Worm (Caenorhabditis elegans) whole organism, young adult: Measurements from ENCODE around the gene jmjd-3.1.

Experiments
- B0035.1 ChIP-seq: sonication (generic microtip); optimal IDR thresholded peaks from 2 replicates; lab custom pipeline; 2016; ENCODE audit warnings: missing genetic modification characterization, mild to moderate bottlenecking, missing compliant biosample characterization, missing genotype, missing genetic modification reagents
- B0261.1 ChIP-seq: sonication (generic microtip); optimal IDR thresholded peaks from 2 replicates; lab custom pipeline; 2016; ENCODE audit warnings: mild to moderate bottlenecking, missing genetic modification characterization, moderate library complexity, missing compliant biosample characterization
- C06A6.2 ChIP-seq: fragments of 200-800 bp; sonication (Bioruptor generic); conservative IDR thresholded peaks from 2 replicates; pipeline ENCODE4 v1.3.6; 2022; ENCODE audit warnings: missing genetic modification characterization, missing compliant biosample characterization
- C17E4.6 ChIP-seq: fragments of 200-800 bp; sonication (Bioruptor generic); IDR thresholded peaks from 2 replicates; pipeline ENCODE4 v1.3.6; 2022; ENCODE audit warnings: missing genetic modification reagents, missing genetic modification characterization, missing compliant biosample characterization
- D2030.7 ChIP-seq: fragments of 200-800 bp; sonication (Bioruptor generic); IDR thresholded peaks from 2 replicates; pipeline ENCODE4 v1.3.6; 2022; ENCODE audit warnings: missing genetic modification reagents, missing genetic modification characterization, missing compliant biosample characterization
- F55B11.4 ChIP-seq: sonication (generic microtip); optimal IDR thresholded peaks from 2 replicates; lab custom pipeline; 2016; ENCODE audit warnings: missing compliant biosample characterization, missing genetic modification characterization, borderline replicate concordance; ENCODE audit not compliant: insufficient read depth
- F57A8.1 ChIP-seq: fragments of 200-800 bp; sonication (Bioruptor generic); optimal IDR thresholded peaks from 2 replicates; lab custom pipeline; 2018; ENCODE audit warnings: mild to moderate bottlenecking, missing genetic modification characterization, moderate library complexity, missing compliant biosample characterization
- F57C9.4 ChIP-seq: sonication (generic microtip); optimal IDR thresholded peaks from 2 replicates; lab custom pipeline; 2017; ENCODE audit warnings: mild to moderate bottlenecking, missing genetic modification characterization, missing compliant biosample characterization
- Y53G8AR.9 ChIP-seq: fragments of 200-800 bp; sonication (Bioruptor generic); conservative IDR thresholded peaks from 2 replicates; pipeline ENCODE4 v1.3.6; 2022; ENCODE audit warnings: missing genetic modification reagents, missing genetic modification characterization, missing compliant biosample characterization
- Y67H2A.10 ChIP-seq: fragments of 200-800 bp; sonication (Bioruptor generic); conservative IDR thresholded peaks from 2 replicates; pipeline ENCODE4 v1.3.6; 2022; ENCODE audit warnings: missing genetic modification reagents, missing genetic modification characterization, missing compliant biosample characterization
- ZK185.1 ChIP-seq: sonication (generic microtip); optimal IDR thresholded peaks from 2 replicates; lab custom pipeline; 2016; ENCODE audit warnings: mild to moderate bottlenecking, missing genetic modification characterization, missing compliant biosample characterization; ENCODE audit not compliant: poor library complexity, severe bottlenecking
- ama-1 ChIP-seq, 3 experiments: fragments of 150-350 bp in 1 of 3; sonication (generic microtip) in 2 of 3; optimal IDR thresholded peaks; 2 replicates each; lab custom pipeline; 2014 to 2018; ENCODE audit warnings: missing biosample characterization in 2 of 3, missing genetic modification characterization in 2 of 3, missing genetic modification reagents in 2 of 3
- aptf-2 ChIP-seq: fragments of 200-800 bp; sonication (Bioruptor generic); conservative IDR thresholded peaks from 2 replicates; pipeline ENCODE4 v1.3.6; 2022; ENCODE audit warnings: missing genetic modification reagents, missing genetic modification characterization, missing compliant biosample characterization
- attf-5 ChIP-seq: fragments of 200-800 bp; sonication (Bioruptor generic); optimal IDR thresholded peaks from 2 replicates; lab custom pipeline; 2018; ENCODE audit warnings: mild to moderate bottlenecking, missing genetic modification characterization, missing compliant biosample characterization
- cebp-2 ChIP-seq: fragments of 200-800 bp; sonication (Bioruptor generic); IDR thresholded peaks from 2 replicates; pipeline ENCODE4 v1.3.6; 2022; ENCODE audit warnings: missing genetic modification characterization, missing compliant biosample characterization
- ceh-100 ChIP-seq: fragments of 200-800 bp; sonication (Bioruptor generic); IDR thresholded peaks from 2 replicates; pipeline ENCODE4 v1.3.6; 2022; ENCODE audit warnings: missing genetic modification reagents, missing genetic modification characterization, missing compliant biosample characterization
- die-1 ChIP-seq: sonication (generic microtip); optimal IDR thresholded peaks from 2 replicates; lab custom pipeline; 2016; ENCODE audit warnings: missing genotype, mild to moderate bottlenecking, missing genetic modification characterization, missing compliant biosample characterization
- dpl-1 ChIP-seq: fragments of 150-350 bp; optimal IDR thresholded peaks from 2 replicates; lab custom pipeline; 2014; ENCODE audit warnings: missing biosample characterization, missing genetic modification reagents, missing genetic modification characterization
- ekl-4 ChIP-seq: fragments of 200-800 bp; sonication (Bioruptor generic); IDR thresholded peaks from 2 replicates; pipeline ENCODE4 v1.3.6; 2022; ENCODE audit warnings: missing genetic modification reagents, missing genetic modification characterization, missing compliant biosample characterization
- gei-17 ChIP-seq: fragments of 200-800 bp; sonication (Bioruptor generic); optimal IDR thresholded peaks from 2 replicates; lab custom pipeline; 2018; ENCODE audit warnings: mild to moderate bottlenecking, missing genetic modification characterization, missing compliant biosample characterization
- him-1 ChIP-seq: sonication (generic microtip); optimal IDR thresholded peaks from 2 replicates; lab custom pipeline; 2016; ENCODE audit warnings: missing genotype, missing genetic modification reagents, missing genetic modification characterization, missing compliant biosample characterization
- hlh-12 ChIP-seq: sonication (generic microtip); optimal IDR thresholded peaks from 2 replicates; lab custom pipeline; 2016; ENCODE audit warnings: missing genetic modification characterization, missing compliant biosample characterization
- hmg-1.2 ChIP-seq: fragments of 200-800 bp; sonication (Bioruptor generic); IDR thresholded peaks from 2 replicates; pipeline ENCODE4 v1.3.6; 2022; ENCODE audit warnings: missing genetic modification reagents, missing genetic modification characterization, missing compliant biosample characterization
- hmg-20 ChIP-seq: fragments of 200-800 bp; sonication (Bioruptor generic); IDR thresholded peaks from 2 replicates; pipeline ENCODE4 v1.3.6; 2022; ENCODE audit warnings: missing genetic modification reagents, missing genetic modification characterization, missing compliant biosample characterization
- hsf-1 ChIP-seq: fragments of 200-800 bp; sonication (Bioruptor generic); IDR thresholded peaks from 2 replicates; pipeline ENCODE4 v1.3.6; 2022; ENCODE audit warnings: missing genetic modification reagents, missing genetic modification characterization, missing compliant biosample characterization
- lag-1 ChIP-seq: fragments of 200-800 bp; sonication (Bioruptor generic); IDR thresholded peaks from 2 replicates; pipeline ENCODE4 v1.3.6; 2022; ENCODE audit warnings: missing genetic modification reagents, missing genetic modification characterization, missing compliant biosample characterization
- let-607 ChIP-seq, 2 experiments: fragments of 200-800 bp in 1 of 2; sonication (Bioruptor generic) in 1 of 2; sonication (generic microtip) in 1 of 2; optimal IDR thresholded peaks; 2 replicates each; lab custom pipeline; 2016 to 2018; ENCODE audit warnings: mild to moderate bottlenecking in 2 of 2, missing compliant biosample characterization in 2 of 2, missing genetic modification characterization in 2 of 2, moderate library complexity in 2 of 2, missing genotype in 1 of 2
- lin-35 ChIP-seq, 3 experiments: fragments of 150-350 bp in 2 of 3; sonication (generic microtip) in 1 of 3; optimal IDR thresholded peaks; 2 replicates each; lab custom pipeline; 2014 to 2018; ENCODE audit warnings: missing biosample characterization in 3 of 3, missing genetic modification characterization in 3 of 3, missing genetic modification reagents in 3 of 3
- madf-8 ChIP-seq: fragments of 200-800 bp; sonication (Bioruptor generic); conservative IDR thresholded peaks from 2 replicates; pipeline ENCODE4 v1.3.6; 2022; ENCODE audit warnings: missing genetic modification reagents, missing genetic modification characterization, missing compliant biosample characterization
- nfya-2 ChIP-seq: fragments of 200-800 bp; sonication (Bioruptor generic); IDR thresholded peaks from 2 replicates; pipeline ENCODE4 v1.3.6; 2022; ENCODE audit warnings: missing genetic modification reagents, missing genetic modification characterization, missing compliant biosample characterization
- nfyb-1 ChIP-seq: fragments of 200-800 bp; sonication (Bioruptor generic); IDR thresholded peaks from 2 replicates; pipeline ENCODE4 v1.3.6; 2022; ENCODE audit warnings: missing genetic modification reagents, missing genetic modification characterization, missing compliant biosample characterization
- pbrm-1 ChIP-seq: fragments of 200-800 bp; sonication (Bioruptor generic); IDR thresholded peaks from 2 replicates; pipeline ENCODE4 v1.3.6; 2022; ENCODE audit warnings: missing genetic modification reagents, missing genetic modification characterization, missing compliant biosample characterization
- rec-8 ChIP-seq, 2 experiments: sonication (generic microtip); optimal IDR thresholded peaks; 2 replicates each; lab custom pipeline; 2016; ENCODE audit warnings: mild to moderate bottlenecking in 2 of 2, missing genetic modification characterization in 2 of 2, missing genetic modification reagents in 2 of 2, missing genotype in 2 of 2, missing biosample characterization in 1 of 2, missing compliant biosample characterization in 1 of 2, moderate library complexity in 1 of 2
- repo-1 ChIP-seq: sonication (generic microtip); optimal IDR thresholded peaks from 2 replicates; lab custom pipeline; 2017; ENCODE audit warnings: mild to moderate bottlenecking, missing genetic modification characterization, missing compliant biosample characterization
- rpc-1 ChIP-seq, 2 experiments: fragments of 150-350 bp in 1 of 2; sonication (generic microtip) in 1 of 2; optimal IDR thresholded peaks; 2 replicates each; lab custom pipeline; 2014 to 2018; ENCODE audit warnings: missing biosample characterization in 1 of 2, missing genetic modification characterization in 1 of 2, missing genetic modification reagents in 1 of 2, missing genotype in 1 of 2
- snpc-4 ChIP-seq, 5 experiments: fragments of 150-350 bp in 1 of 5; sonication (generic microtip) in 4 of 5; optimal IDR thresholded peaks; 2 replicates each; lab custom pipeline; 2014 to 2018; ENCODE audit warnings: missing genetic modification characterization in 5 of 5, missing biosample characterization in 3 of 5, antibody characterized with exemption in 2 of 5, mild to moderate bottlenecking in 2 of 5, missing compliant biosample characterization in 2 of 5, missing genotype in 2 of 5, moderate library complexity in 2 of 5, missing genetic modification reagents in 1 of 5
- somi-1 ChIP-seq: fragments of 200-800 bp; sonication (Bioruptor generic); optimal IDR thresholded peaks from 2 replicates; lab custom pipeline; 2018; ENCODE audit warnings: mild to moderate bottlenecking, missing genetic modification characterization, missing compliant biosample characterization
- sptf-2 ChIP-seq: fragments of 200-800 bp; sonication (Bioruptor generic); optimal IDR thresholded peaks from 2 replicates; lab custom pipeline; 2018; ENCODE audit warnings: mild to moderate bottlenecking, missing genetic modification characterization, missing compliant biosample characterization
- tbx-9 ChIP-seq: sonication (generic microtip); optimal IDR thresholded peaks from 2 replicates; lab custom pipeline; 2016; ENCODE audit warnings: borderline replicate concordance, missing genetic modification characterization, inconsistent platforms, missing compliant biosample characterization
- zim-3 ChIP-seq: sonication (generic microtip); optimal IDR thresholded peaks from 2 replicates; lab custom pipeline; 2017; ENCODE audit warnings: mild to moderate bottlenecking, missing genetic modification characterization, moderate library complexity, missing compliant biosample characterization
- ztf-18 ChIP-seq: sonication (generic microtip); optimal IDR thresholded peaks from 2 replicates; lab custom pipeline; 2016; ENCODE audit warnings: missing genotype, mild to moderate bottlenecking, missing genetic modification characterization, missing compliant biosample characterization
- ztf-25 ChIP-seq: fragments of 200-800 bp; sonication (Bioruptor generic); IDR thresholded peaks from 2 replicates; pipeline ENCODE4 v1.3.6; 2022; ENCODE audit warnings: missing genetic modification reagents, missing genetic modification characterization, missing compliant biosample characterization
- ztf-26 ChIP-seq: sonication (generic microtip); optimal IDR thresholded peaks from 2 replicates; lab custom pipeline; 2017; ENCODE audit warnings: missing genetic modification characterization, missing compliant biosample characterization
- ztf-28 ChIP-seq: fragments of 200-800 bp; sonication (Bioruptor generic); IDR thresholded peaks from 2 replicates; pipeline ENCODE4 v1.3.6; 2022; ENCODE audit warnings: missing genetic modification reagents, missing genetic modification characterization, missing compliant biosample characterization

jmjd-3.1 gene

DNA sequence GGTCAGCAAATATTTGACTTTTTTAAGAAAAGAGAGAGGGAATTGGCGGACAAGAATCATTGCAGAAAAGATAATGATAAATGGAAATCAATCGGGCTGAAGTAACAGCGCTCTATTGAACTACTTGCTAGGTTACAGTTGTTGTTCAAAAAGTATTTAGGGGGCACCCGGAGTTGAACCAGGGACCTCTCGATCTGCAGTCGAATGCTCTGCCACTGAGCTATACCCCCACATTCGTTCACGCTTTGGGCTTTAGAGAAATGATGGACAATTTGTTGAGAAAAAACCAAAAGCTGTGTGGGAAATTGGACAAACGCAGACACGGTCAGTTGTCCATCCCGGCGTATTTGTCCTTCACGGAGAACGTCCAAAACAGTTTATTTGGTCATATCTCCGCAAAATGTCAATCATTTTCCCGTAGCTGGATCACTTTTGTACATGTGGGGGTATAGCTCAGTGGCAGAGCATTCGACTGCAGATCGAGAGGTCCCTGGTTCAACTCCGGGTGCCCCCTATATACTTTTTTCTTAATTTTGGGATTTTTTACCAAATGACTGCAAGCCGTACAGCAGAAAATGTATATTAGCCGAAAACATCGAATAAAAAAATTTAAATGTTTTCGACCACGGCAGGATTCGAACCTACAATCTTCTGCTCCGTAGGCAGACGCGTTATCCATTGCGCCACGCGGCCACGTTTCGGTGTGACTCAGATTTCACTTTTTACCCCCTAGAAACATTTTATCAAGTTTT is 53.2 kb downstream of the jmjd-3.1 start:
- TF ChIP-seq let-607 (tag; optimal IDR thresholded peaks at IDR 0.05; lab: Kevin White, UChicago), result peak in 1 of 2 experiments; percentile 34
- TF ChIP-seq ama-1 (optimal IDR thresholded peaks at IDR 0.05; lab: Kevin White, UChicago), result no peak
- TF ChIP-seq ama-1 (GFP tag; optimal IDR thresholded peaks at IDR 0.05; lab: Kevin White, UChicago), result peak in 1 of 2 experiments; percentile 74
- peak; percentile 47 for TF ChIP-seq tbx-9 (tag; lab: Kevin White, UChicago)
- TF ChIP-seq madf-8 (GFP tag; lab: Robert Waterston, UW), result no peak
- TF ChIP-seq aptf-2, result no peak
- no peak for TF ChIP-seq F57A8.1
- 0 out of 2 replicates have a peak, but pooled peaks have one; percentile 25 for TF ChIP-seq nfya-2
- no peak for TF ChIP-seq Y67H2A.10 (GFP tag; lab: Robert Waterston, UW)
- TF ChIP-seq pbrm-1 (GFP tag; lab: Robert Waterston, UW), result peak; percentile 61
- peak; percentile 41 for TF ChIP-seq ZK185.1
- peak; percentile 10 to 59 for TF ChIP-seq rec-8 (tag; optimal IDR thresholded peaks at IDR 0.05; lab: Kevin White, UChicago)
- TF ChIP-seq sptf-2 (GFP tag; lab: Kevin White, UChicago), result peak; percentile 56
- no peak for TF ChIP-seq zim-3 (tag; lab: Kevin White, UChicago)
- no peak for TF ChIP-seq C06A6.2 (GFP tag; lab: Robert Waterston, UW)
- no peak for TF ChIP-seq hsf-1 (GFP tag; lab: Robert Waterston, UW)
- TF ChIP-seq rpc-1 (optimal IDR thresholded peaks at IDR 0.05; lab: Kevin White, UChicago), result peak; percentile 74
- TF ChIP-seq rpc-1 (tag; optimal IDR thresholded peaks at IDR 0.05; lab: Kevin White, UChicago), result peak; percentile 91
- TF ChIP-seq C17E4.6 (GFP tag; lab: Robert Waterston, UW), result no peak
- peak; percentile 23 for TF ChIP-seq repo-1 (tag; lab: Kevin White, UChicago)
- TF ChIP-seq him-1 (tag; lab: Kevin White, UChicago), result peak; percentile 13
- TF ChIP-seq ceh-100 (GFP tag; lab: Robert Waterston, UW), result no peak
- no peak for TF ChIP-seq cebp-2 (GFP tag; lab: Robert Waterston, UW)
- peak; percentile 69 for TF ChIP-seq hmg-1.2 (GFP tag; lab: Robert Waterston, UW)
- no peak for TF ChIP-seq hlh-12 (tag; lab: Kevin White, UChicago)
- peak; percentile 19 for TF ChIP-seq snpc-4 (GFP tag; optimal IDR thresholded peaks at IDR 0.05; lab: Kevin White, UChicago)
- peak in 3 of 4 experiments; percentile 10 to 61 (median 43) for TF ChIP-seq snpc-4 (tag; optimal IDR thresholded peaks at IDR 0.05; lab: Kevin White, UChicago)
- TF ChIP-seq F57C9.4 (tag; lab: Kevin White, UChicago), result no peak
- TF ChIP-seq ztf-26 (tag; lab: Kevin White, UChicago), result peak; percentile 38
- TF ChIP-seq lin-35 (GFP tag; optimal IDR thresholded peaks at IDR 0.05; lab: Kevin White, UChicago), result peak in 1 of 3 experiments; percentile 11
- 0 out of 2 replicates have a peak, but pooled peaks have one; percentile 64 for TF ChIP-seq ekl-4 (GFP tag; lab: Robert Waterston, UW)
- peak; percentile 35 for TF ChIP-seq ztf-18
- TF ChIP-seq Y53G8AR.9 (GFP tag; lab: Robert Waterston, UW), result peak; percentile 68; the same call in 1 of the 2 replicates
- TF ChIP-seq B0261.1 (tag; lab: Kevin White, UChicago), result peak; percentile 84
- no peak for TF ChIP-seq F55B11.4 (tag; lab: Kevin White, UChicago)
- TF ChIP-seq attf-5 (GFP tag; lab: Kevin White, UChicago), result peak; percentile 46
- peak; percentile 23 for TF ChIP-seq gei-17 (GFP tag; lab: Kevin White, UChicago)
- TF ChIP-seq D2030.7 (GFP tag; lab: Robert Waterston, UW), result peak; percentile 80
- peak; percentile 62 for TF ChIP-seq somi-1 (GFP tag; lab: Kevin White, UChicago)
- peak; percentile 9; the same call in 1 of the 2 replicates for TF ChIP-seq hmg-20
- TF ChIP-seq die-1 (tag; lab: Kevin White, UChicago), result peak; percentile 62
- TF ChIP-seq nfyb-1 (GFP tag; lab: Robert Waterston, UW), result peak; percentile 79
- TF ChIP-seq ztf-28 (GFP tag; lab: Robert Waterston, UW), result 0 out of 2 replicates have a peak, but pooled peaks have one; percentile 41
- no peak for TF ChIP-seq dpl-1 (GFP tag; lab: Kevin White, UChicago)
- 0 out of 2 replicates have a peak, but pooled peaks have one; percentile 15 for TF ChIP-seq ztf-25 (GFP tag; lab: Robert Waterston, UW)
- TF ChIP-seq lag-1 (GFP tag; lab: Robert Waterston, UW), result no peak
- no peak for TF ChIP-seq B0035.1 (tag; lab: Kevin White, UChicago)
